Fruit fly (Drosophila melanogaster): ENCODE data around the gene CG43815.

dm6 chr2L:3576520-3576919 is 510 bp downstream of the CG43815 start:
- no peak for TF ChIP-seq CG33017 (tag; optimal IDR thresholded peaks at IDR 0.05)
- no peak for TF ChIP-seq toe (GFP tag; optimal IDR thresholded peaks at IDR 0.05)

Measured in whole organism, adult.